Worm (Caenorhabditis elegans) whole organism, young adult: ENCODE data around the gene F47E1.20.

Source experiments
- B0336.3 ChIP-seq: fragments of 200-800 bp; sonication (Bioruptor generic); IDR thresholded peaks from 2 replicates; pipeline ENCODE4 v1.3.6; 2022; ENCODE audit warnings: missing genetic modification characterization, missing compliant biosample characterization
- F37B4.10 ChIP-seq: fragments of 200-800 bp; sonication (Bioruptor generic); IDR thresholded peaks from 2 replicates; pipeline ENCODE4 v1.3.6; 2022; ENCODE audit warnings: missing genetic modification characterization, missing compliant biosample characterization
- Y53G8AR.9 ChIP-seq: fragments of 200-800 bp; sonication (Bioruptor generic); conservative IDR thresholded peaks from 2 replicates; pipeline ENCODE4 v1.3.6; 2022; ENCODE audit warnings: missing genetic modification reagents, missing genetic modification characterization, missing compliant biosample characterization
- ama-1 ChIP-seq, 3 experiments: fragments of 150-350 bp in 1 of 3; sonication (generic microtip) in 2 of 3; optimal IDR thresholded peaks; 2 replicates each; lab custom pipeline; 2014 to 2018; ENCODE audit warnings: missing biosample characterization in 2 of 3, missing genetic modification characterization in 2 of 3, missing genetic modification reagents in 2 of 3
- efl-1 ChIP-seq: fragments of 150-350 bp; optimal IDR thresholded peaks from 2 replicates; lab custom pipeline; 2014; ENCODE audit warnings: missing biosample characterization, missing genetic modification reagents, missing genetic modification characterization
- ets-4 ChIP-seq: fragments of 200-800 bp; sonication (Bioruptor generic); optimal IDR thresholded peaks from 2 replicates; lab custom pipeline; 2018; ENCODE audit warnings: mild to moderate bottlenecking, missing genetic modification characterization, missing compliant biosample characterization
- lin-35 ChIP-seq, 3 experiments: fragments of 150-350 bp in 2 of 3; sonication (generic microtip) in 1 of 3; optimal IDR thresholded peaks; 2 replicates each; lab custom pipeline; 2014 to 2018; ENCODE audit warnings: missing biosample characterization in 3 of 3, missing genetic modification characterization in 3 of 3, missing genetic modification reagents in 3 of 3
- madf-8 ChIP-seq: fragments of 200-800 bp; sonication (Bioruptor generic); conservative IDR thresholded peaks from 2 replicates; pipeline ENCODE4 v1.3.6; 2022; ENCODE audit warnings: missing genetic modification reagents, missing genetic modification characterization, missing compliant biosample characterization
- mxl-1 ChIP-seq: sonication (generic microtip); optimal IDR thresholded peaks from 2 replicates; lab custom pipeline; 2016; ENCODE audit warnings: missing genetic modification characterization, missing compliant biosample characterization
- nhr-80 ChIP-seq: sonication (generic microtip); optimal IDR thresholded peaks from 2 replicates; lab custom pipeline; 2016; ENCODE audit warnings: missing genetic modification characterization, missing compliant biosample characterization
- tbx-9 ChIP-seq: sonication (generic microtip); optimal IDR thresholded peaks from 2 replicates; lab custom pipeline; 2016; ENCODE audit warnings: borderline replicate concordance, missing genetic modification characterization, inconsistent platforms, missing compliant biosample characterization

DNA sequence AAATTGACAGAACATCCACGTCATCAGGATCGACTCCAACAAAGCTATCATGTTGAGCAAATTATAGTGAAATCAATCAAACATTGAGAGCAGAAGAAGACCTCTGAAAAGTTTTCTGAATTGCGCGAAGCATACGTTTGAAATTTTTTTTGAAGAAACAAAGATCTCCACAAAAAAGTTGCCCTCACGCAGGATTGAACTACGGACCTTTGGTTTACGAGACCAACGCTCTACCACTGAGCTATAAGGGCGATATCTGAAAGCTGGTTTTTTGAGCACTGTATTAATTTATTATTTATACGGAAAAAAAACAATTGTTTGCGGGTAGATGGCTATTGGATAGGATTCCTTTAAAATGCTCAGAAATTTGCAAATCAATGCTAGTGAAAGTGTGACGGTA is 23.3 kb upstream of the F47E1.20 start:
- no peak for TF ChIP-seq Y53G8AR.9 (GFP tag; lab: Robert Waterston, UW)
- TF ChIP-seq F37B4.10 (GFP tag; lab: Robert Waterston, UW), result no peak
- TF ChIP-seq lin-35 (GFP tag; optimal IDR thresholded peaks at IDR 0.05; lab: Kevin White, UChicago), result no peak
- TF ChIP-seq nhr-80, result no peak
- TF ChIP-seq efl-1 (GFP tag; lab: Kevin White, UChicago), result no peak
- no peak for TF ChIP-seq madf-8 (GFP tag; lab: Robert Waterston, UW)
- no peak for TF ChIP-seq ets-4
- TF ChIP-seq mxl-1, result no peak
- no peak for TF ChIP-seq tbx-9 (tag; lab: Kevin White, UChicago)
- TF ChIP-seq B0336.3 (GFP tag; lab: Robert Waterston, UW), result no peak
- no peak for TF ChIP-seq ama-1 (optimal IDR thresholded peaks at IDR 0.05; lab: Kevin White, UChicago)
- TF ChIP-seq ama-1 (GFP tag; optimal IDR thresholded peaks at IDR 0.05; lab: Kevin White, UChicago), result no peak
